Worm (Caenorhabditis elegans): ENCODE measurements around the gene R02E12.4.

R02E12.4 gene

DNA sequence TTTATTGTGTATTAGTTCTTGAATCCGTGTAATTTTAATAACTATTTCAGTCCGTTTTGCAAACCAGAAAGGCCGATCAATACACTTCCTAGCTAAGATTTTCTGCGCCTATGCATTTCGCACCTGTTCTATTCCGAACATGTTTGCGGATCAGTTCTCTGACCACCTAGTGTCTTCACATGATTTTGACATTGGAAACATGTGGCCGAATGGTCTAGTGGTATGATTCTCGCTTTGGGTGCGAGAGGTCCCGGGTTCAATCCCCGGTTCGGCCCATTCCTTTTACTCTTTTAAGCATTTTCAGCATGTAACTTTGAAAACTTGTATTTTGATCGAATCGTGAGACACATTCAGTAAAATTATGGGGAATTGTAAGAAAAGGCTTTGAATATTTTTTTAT, 35.8 kb upstream of the R02E12.4 start:
- no peak for TF ChIP-seq C38D4.7 (GFP tag; optimal IDR thresholded peaks at IDR 0.05)
- peak; percentile 16 for TF ChIP-seq nfya-1 (tag; optimal IDR thresholded peaks at IDR 0.05)
- TF ChIP-seq ceh-22 (tag; optimal IDR thresholded peaks at IDR 0.05): no peak
- TF ChIP-seq sdc-2 (tag; optimal IDR thresholded peaks at IDR 0.05): no peak
- TF ChIP-seq unc-86 (tag; optimal IDR thresholded peaks at IDR 0.05): no peak
- peak; percentile 49 for TF ChIP-seq madf-2 (tag; optimal IDR thresholded peaks at IDR 0.05)
- TF ChIP-seq pha-4 (tag; optimal IDR thresholded peaks at IDR 0.05): no peak
- peak; percentile 6 for TF ChIP-seq dve-1 (tag; optimal IDR thresholded peaks at IDR 0.05)
- TF ChIP-seq unc-55 (GFP tag; optimal IDR thresholded peaks at IDR 0.05): no peak
- TF ChIP-seq ceh-6 (GFP tag; optimal IDR thresholded peaks at IDR 0.05): peak; percentile 66
- no peak for TF ChIP-seq ceh-24 (tag; optimal IDR thresholded peaks at IDR 0.05)
- TF ChIP-seq ceh-31 (tag; optimal IDR thresholded peaks at IDR 0.05): no peak
- no peak for TF ChIP-seq pat-9 (tag; optimal IDR thresholded peaks at IDR 0.05)
- TF ChIP-seq sox-4 (tag; optimal IDR thresholded peaks at IDR 0.05): peak; percentile 38
- TF ChIP-seq pha-2 (tag; optimal IDR thresholded peaks at IDR 0.05): no peak
- peak; percentile 47 for TF ChIP-seq hlh-30 (tag; optimal IDR thresholded peaks at IDR 0.05; ENCODE audit: insufficient read depth)
- no peak for TF ChIP-seq ztf-16 (tag; optimal IDR thresholded peaks at IDR 0.05)
- TF ChIP-seq ceh-19 (GFP tag; optimal IDR thresholded peaks at IDR 0.05): peak; percentile 50
- TF ChIP-seq pqm-1 (tag; optimal IDR thresholded peaks at IDR 0.05): no peak
- no peak for TF ChIP-seq tbx-2 (tag; optimal IDR thresholded peaks at IDR 0.05)
- no peak for TF ChIP-seq tbx-7 (tag; optimal IDR thresholded peaks at IDR 0.05)
- TF ChIP-seq pros-1 (tag; optimal IDR thresholded peaks at IDR 0.05): no peak
- TF ChIP-seq gmeb-2 (tag; optimal IDR thresholded peaks at IDR 0.05): peak; percentile 47
- peak; percentile 15 for TF ChIP-seq ceh-48 (tag; optimal IDR thresholded peaks at IDR 0.05)
- no peak for TF ChIP-seq unc-42 (tag; optimal IDR thresholded peaks at IDR 0.05)
- TF ChIP-seq eyg-1 (tag; optimal IDR thresholded peaks at IDR 0.05): no peak
- no peak for TF ChIP-seq ceh-30 (tag; optimal IDR thresholded peaks at IDR 0.05)
- TF ChIP-seq unc-3 (GFP tag; conservative IDR thresholded peaks at IDR 0.05): 0 out of 2 replicates have a peak, but pooled peaks have one; percentile 24
- no peak for TF ChIP-seq unc-3 (tag; optimal IDR thresholded peaks at IDR 0.05)
- TF ChIP-seq ceh-2 (tag; optimal IDR thresholded peaks at IDR 0.05): no peak
- no peak for TF ChIP-seq fkh-6 (tag; optimal IDR thresholded peaks at IDR 0.05)
- no peak for TF ChIP-seq elt-4 (tag; optimal IDR thresholded peaks at IDR 0.05)
- no peak for TF ChIP-seq ets-4 (tag; optimal IDR thresholded peaks at IDR 0.05)
- TF ChIP-seq ama-1 (optimal IDR thresholded peaks at IDR 0.05): no peak
- TF ChIP-seq rnt-1 (tag; optimal IDR thresholded peaks at IDR 0.05): no peak
- TF ChIP-seq odd-2 (tag; optimal IDR thresholded peaks at IDR 0.05): no peak
- TF ChIP-seq hlh-6 (tag; optimal IDR thresholded peaks at IDR 0.05): no peak
- TF ChIP-seq K09A11.1 (tag; optimal IDR thresholded peaks at IDR 0.05; ENCODE audit: insufficient read depth): no peak
- peak; percentile 21 for TF ChIP-seq hlh-15 (tag; optimal IDR thresholded peaks at IDR 0.05)
- no peak for TF ChIP-seq hlh-8 (tag; optimal IDR thresholded peaks at IDR 0.05)
- peak; percentile 67; the same call in 1 of the 2 replicates for TF ChIP-seq ceh-45 (GFP tag; IDR thresholded peaks at IDR 0.05)
- no peak for TF ChIP-seq mec-3 (tag; optimal IDR thresholded peaks at IDR 0.05; ENCODE audit: borderline replicate concordance)
- TF ChIP-seq ceh-18 (tag; optimal IDR thresholded peaks at IDR 0.05): no peak
- no peak for TF ChIP-seq nhr-232 (tag; optimal IDR thresholded peaks at IDR 0.05)
- no peak for TF ChIP-seq ttx-3 (tag; optimal IDR thresholded peaks at IDR 0.05)
- TF ChIP-seq ceh-14 (tag; optimal IDR thresholded peaks at IDR 0.05): no peak
- TF ChIP-seq pax-1 (tag; optimal IDR thresholded peaks at IDR 0.05): no peak
- TF ChIP-seq ceh-34 (tag; optimal IDR thresholded peaks at IDR 0.05): no peak
- TF ChIP-seq elt-2 (tag; optimal IDR thresholded peaks at IDR 0.05): no peak
- no peak for TF ChIP-seq pag-3 (tag; optimal IDR thresholded peaks at IDR 0.05; ENCODE audit: borderline replicate concordance)
- peak; percentile 17 for TF ChIP-seq T23F11.4 (GFP tag; optimal IDR thresholded peaks at IDR 0.05)
- no peak for TF ChIP-seq che-1 (tag; optimal IDR thresholded peaks at IDR 0.05)
- peak; percentile 19 for TF ChIP-seq hlh-13 (GFP tag; optimal IDR thresholded peaks at IDR 0.05)
- no peak for TF ChIP-seq nhr-11 (tag; optimal IDR thresholded peaks at IDR 0.05)

All from whole organism, late embryonic.